Worm (Caenorhabditis elegans): ENCODE results near the gene mex-5.

The mex-5 gene

ce11 chrIV:13322429-13322828 lies 31.1 kb upstream of the mex-5 start (continued):
- TF ChIP-seq F10E7.11 (tag; optimal IDR thresholded peaks at IDR 0.05), result no peak
- TF ChIP-seq hlh-12 (tag; optimal IDR thresholded peaks at IDR 0.05), result no peak
- no peak for TF ChIP-seq tbx-9 (tag; optimal IDR thresholded peaks at IDR 0.05; ENCODE audit: borderline replicate concordance)
- no peak for TF ChIP-seq ccch-3 (GFP tag; optimal IDR thresholded peaks at IDR 0.05)
- TF ChIP-seq let-607 (tag; optimal IDR thresholded peaks at IDR 0.05), result peak; percentile 28 to 68
- TF ChIP-seq ztf-28 (GFP tag; IDR thresholded peaks at IDR 0.05), result no peak
- peak; percentile 50; the same call in 1 of the 2 replicates for TF ChIP-seq dox-1 (GFP tag; IDR thresholded peaks at IDR 0.05)
- no peak for TF ChIP-seq snpc-4 (GFP tag; optimal IDR thresholded peaks at IDR 0.05)
- peak in 3 of 4 experiments; percentile 31 to 51 (median 42) for TF ChIP-seq snpc-4 (tag; optimal IDR thresholded peaks at IDR 0.05)
- TF ChIP-seq aptf-3 (GFP tag; IDR thresholded peaks at IDR 0.05), result no peak
- TF ChIP-seq tbp1 (GFP tag; optimal IDR thresholded peaks at IDR 0.05), result peak; percentile 57
- peak; percentile 72 for TF ChIP-seq atf-7 (tag; optimal IDR thresholded peaks at IDR 0.05)
- no peak for TF ChIP-seq ceh-100 (GFP tag; IDR thresholded peaks at IDR 0.05)
- no peak for TF ChIP-seq repo-1 (tag; optimal IDR thresholded peaks at IDR 0.05)
- no peak for TF ChIP-seq nfya-2 (GFP tag; IDR thresholded peaks at IDR 0.05)
- no peak for TF ChIP-seq Y95B8A.8 (GFP tag; IDR thresholded peaks at IDR 0.05)
- no peak for TF ChIP-seq rec-8 (tag; optimal IDR thresholded peaks at IDR 0.05)
- no peak for TF ChIP-seq unc-130 (GFP tag; optimal IDR thresholded peaks at IDR 0.05)
- peak; percentile 44; the same call in 1 of the 2 replicates for TF ChIP-seq lin-26 (GFP tag; IDR thresholded peaks at IDR 0.05)
- peak; percentile 64 for TF ChIP-seq tlf-1 (GFP tag; optimal IDR thresholded peaks at IDR 0.05)
- TF ChIP-seq rpc-1 (optimal IDR thresholded peaks at IDR 0.05), result no peak
- TF ChIP-seq rpc-1 (tag; optimal IDR thresholded peaks at IDR 0.05), result no peak
- TF ChIP-seq ets-4 (GFP tag; optimal IDR thresholded peaks at IDR 0.05), result peak; percentile 49
- TF ChIP-seq F22D6.2 (tag; optimal IDR thresholded peaks at IDR 0.05), result no peak
- no peak for TF ChIP-seq rcor-1 (GFP tag; IDR thresholded peaks at IDR 0.05)
- TF ChIP-seq lin-54 (GFP tag; optimal IDR thresholded peaks at IDR 0.05), result peak; percentile 43
- TF ChIP-seq T26A5.8 (tag; optimal IDR thresholded peaks at IDR 0.05), result no peak
- no peak for TF ChIP-seq him-1 (tag; optimal IDR thresholded peaks at IDR 0.05)
- TF ChIP-seq somi-1 (GFP tag; optimal IDR thresholded peaks at IDR 0.05), result peak; percentile 41
- TF ChIP-seq hsf-1 (GFP tag; IDR thresholded peaks at IDR 0.05), result no peak
- no peak for TF ChIP-seq nhr-90 (tag; optimal IDR thresholded peaks at IDR 0.05)
- peak; percentile 92 for TF ChIP-seq nhr-80 (tag; optimal IDR thresholded peaks at IDR 0.05)
- no peak for TF ChIP-seq cebp-2 (GFP tag; IDR thresholded peaks at IDR 0.05)
- TF ChIP-seq ztf-22 (GFP tag; optimal IDR thresholded peaks at IDR 0.05), result peak; percentile 33
- TF ChIP-seq Y56A3A.18 (GFP tag; IDR thresholded peaks at IDR 0.05), result peak; percentile 52; the same call in 1 of the 2 replicates
- peak; percentile 60; the same call in 1 of the 2 replicates for TF ChIP-seq Y53G8AR.9 (GFP tag; conservative IDR thresholded peaks at IDR 0.05)
- TF ChIP-seq B0336.3 (GFP tag; IDR thresholded peaks at IDR 0.05), result peak; percentile 79
- no peak for TF ChIP-seq efl-1 (GFP tag; optimal IDR thresholded peaks at IDR 0.05)
- TF ChIP-seq F49E8.2 (tag; optimal IDR thresholded peaks at IDR 0.05; ENCODE audit: insufficient read depth), result no peak
- no peak for TF ChIP-seq egl-18 (GFP tag; IDR thresholded peaks at IDR 0.05)
- TF ChIP-seq zfh-2 (GFP tag; conservative IDR thresholded peaks at IDR 0.05), result peak; percentile 36; the same call in 1 of the 2 replicates
- no peak for TF ChIP-seq let-526 (GFP tag; IDR thresholded peaks at IDR 0.05)
- no peak for TF ChIP-seq B0019.2 (GFP tag; conservative IDR thresholded peaks at IDR 0.05)
- TF ChIP-seq mxl-1 (tag; optimal IDR thresholded peaks at IDR 0.05), result no peak
- no peak for TF ChIP-seq F55B11.4 (tag; optimal IDR thresholded peaks at IDR 0.05; ENCODE audit: borderline replicate concordance, insufficient read depth)
- TF ChIP-seq B0261.1 (tag; optimal IDR thresholded peaks at IDR 0.05), result no peak
- no peak for TF ChIP-seq sdz-38 (tag; optimal IDR thresholded peaks at IDR 0.05)
- peak in 1 of 3 experiments; percentile 31 for TF ChIP-seq lin-35 (GFP tag; optimal IDR thresholded peaks at IDR 0.05)
